Worm (Caenorhabditis elegans) whole organism, midembryonic: ENCODE results near the gene serp-1.2.

ENCODE experiments used
- flt-1 ChIP-seq: fragments of 200-800 bp; sonication (Bioruptor generic); IDR thresholded peaks from 2 replicates; pipeline ENCODE4 v1.3.6; 2022; ENCODE audit warnings: missing genetic modification characterization, missing compliant biosample characterization
- med-1 ChIP-seq: sonication (generic microtip); optimal IDR thresholded peaks from 2 replicates; lab custom pipeline; 2017; ENCODE audit warnings: missing genetic modification characterization, mild to moderate bottlenecking, missing compliant biosample characterization, antibody characterized with exemption, missing genetic modification reagents; ENCODE audit not compliant: insufficient read depth

ce11 chrIV:8232428-8232827 lies 7.0 kb downstream of the serp-1.2 start:
- no peak for TF ChIP-seq flt-1 (GFP tag; lab: Robert Waterston, UW)
- TF ChIP-seq med-1 (GFP tag; lab: Kevin White, UChicago), result no peak
